Worm (Caenorhabditis elegans) whole organism, late embryonic: ENCODE data around the gene gcy-37.

Experiments used
- F13H6.1 ChIP-seq: sonication (generic microtip); optimal IDR thresholded peaks from 2 replicates; lab custom pipeline; 2016; ENCODE audit warnings: missing genetic modification characterization, missing compliant biosample characterization
- K02D7.2 ChIP-seq: sonication (generic microtip); optimal IDR thresholded peaks from 2 replicates; lab custom pipeline; 2017; ENCODE audit warnings: mild to moderate bottlenecking, missing genetic modification characterization, missing compliant biosample characterization
- Y22D7AL.16 ChIP-seq: sonication (generic microtip); optimal IDR thresholded peaks from 2 replicates; lab custom pipeline; 2016; ENCODE audit warnings: missing genetic modification characterization, missing compliant biosample characterization
- ahr-1 ChIP-seq: sonication (generic microtip); optimal IDR thresholded peaks from 2 replicates; lab custom pipeline; 2016; ENCODE audit warnings: missing genetic modification characterization, missing compliant biosample characterization
- ama-1 ChIP-seq: fragments of 150-350 bp; optimal IDR thresholded peaks from 2 replicates; lab custom pipeline; 2014
- ceh-18 ChIP-seq: sonication (generic microtip); optimal IDR thresholded peaks from 2 replicates; lab custom pipeline; 2016; ENCODE audit warnings: missing genetic modification characterization, missing compliant biosample characterization
- ceh-19 ChIP-seq: fragments of 200-800 bp; sonication (Bioruptor generic); optimal IDR thresholded peaks from 2 replicates; lab custom pipeline; 2018; ENCODE audit warnings: mild to moderate bottlenecking, missing genetic modification characterization, missing compliant biosample characterization
- ceh-2 ChIP-seq: sonication (generic microtip); optimal IDR thresholded peaks from 2 replicates; lab custom pipeline; 2016; ENCODE audit warnings: missing genotype, missing genetic modification characterization, missing compliant biosample characterization
- ceh-34 ChIP-seq: sonication (generic microtip); optimal IDR thresholded peaks from 2 replicates; lab custom pipeline; 2016; ENCODE audit warnings: mild to moderate bottlenecking, missing genetic modification characterization, missing compliant biosample characterization
- ceh-6 ChIP-seq: fragments of 200-800 bp; sonication (Bioruptor generic); optimal IDR thresholded peaks from 2 replicates; lab custom pipeline; 2018; ENCODE audit warnings: mild to moderate bottlenecking, missing genetic modification characterization, missing compliant biosample characterization
- dmd-4 ChIP-seq: sonication (generic microtip); optimal IDR thresholded peaks from 2 replicates; lab custom pipeline; 2016; ENCODE audit warnings: borderline replicate concordance, missing genetic modification characterization, missing compliant biosample characterization
- dve-1 ChIP-seq: sonication (generic microtip); optimal IDR thresholded peaks from 2 replicates; lab custom pipeline; 2017; ENCODE audit warnings: antibody characterized with exemption, mild to moderate bottlenecking, missing genetic modification characterization, missing compliant biosample characterization
- elt-2 ChIP-seq: sonication (generic microtip); optimal IDR thresholded peaks from 2 replicates; lab custom pipeline; 2016; ENCODE audit warnings: missing genetic modification reagents, missing genetic modification characterization, missing compliant biosample characterization
- elt-4 ChIP-seq: sonication (generic microtip); optimal IDR thresholded peaks from 2 replicates; lab custom pipeline; 2016; ENCODE audit warnings: missing genetic modification characterization, missing compliant biosample characterization
- fax-1 ChIP-seq: sonication (generic microtip); optimal IDR thresholded peaks from 2 replicates; lab custom pipeline; 2016; ENCODE audit warnings: missing genotype, missing genetic modification characterization, missing compliant biosample characterization
- fkh-10 ChIP-seq: fragments of 150-350 bp; optimal IDR thresholded peaks from 2 replicates; lab custom pipeline; 2014; ENCODE audit warnings: missing biosample characterization, missing genetic modification reagents, missing genetic modification characterization
- gmeb-2 ChIP-seq: sonication (generic microtip); optimal IDR thresholded peaks from 2 replicates; lab custom pipeline; 2016; ENCODE audit warnings: missing genetic modification characterization, inconsistent platforms, missing compliant biosample characterization
- hlh-13 ChIP-seq: fragments of 200-800 bp; sonication (Bioruptor generic); optimal IDR thresholded peaks from 2 replicates; lab custom pipeline; 2018; ENCODE audit warnings: mild to moderate bottlenecking, missing genetic modification characterization, missing compliant biosample characterization
- hlh-15 ChIP-seq: sonication (generic microtip); optimal IDR thresholded peaks from 2 replicates; lab custom pipeline; 2016; ENCODE audit warnings: missing genetic modification characterization, missing compliant biosample characterization
- hlh-30 ChIP-seq: sonication (generic microtip); optimal IDR thresholded peaks from 2 replicates; lab custom pipeline; 2017; ENCODE audit warnings: antibody characterized with exemption, missing genetic modification characterization, missing compliant biosample characterization; ENCODE audit not compliant: insufficient read depth
- hlh-8 ChIP-seq: sonication (generic microtip); optimal IDR thresholded peaks from 2 replicates; lab custom pipeline; 2016; ENCODE audit warnings: missing genotype, missing genetic modification characterization, missing compliant biosample characterization
- lim-6 ChIP-seq: sonication (generic microtip); optimal IDR thresholded peaks from 2 replicates; lab custom pipeline; 2016; ENCODE audit warnings: missing genetic modification characterization, missing compliant biosample characterization
- lin-11 ChIP-seq: fragments of 200-800 bp; sonication (Bioruptor generic); optimal IDR thresholded peaks from 2 replicates; lab custom pipeline; 2018; ENCODE audit warnings: mild to moderate bottlenecking, missing genetic modification characterization, missing compliant biosample characterization
- nfya-1 ChIP-seq: sonication (generic microtip); optimal IDR thresholded peaks from 2 replicates; lab custom pipeline; 2017; ENCODE audit warnings: missing genetic modification characterization, mild to moderate bottlenecking, missing compliant biosample characterization, antibody characterized with exemption, moderate library complexity
- nhr-11 ChIP-seq: fragments of 150-350 bp; optimal IDR thresholded peaks from 2 replicates; lab custom pipeline; 2014; ENCODE audit warnings: missing biosample characterization, missing genetic modification characterization
- nhr-232 ChIP-seq: sonication (generic microtip); optimal IDR thresholded peaks from 2 replicates; lab custom pipeline; 2016; ENCODE audit warnings: missing genetic modification characterization, missing compliant biosample characterization
- npax-4 ChIP-seq: sonication (generic microtip); optimal IDR thresholded peaks from 2 replicates; lab custom pipeline; 2016; ENCODE audit warnings: missing genetic modification characterization, missing compliant biosample characterization
- odd-2 ChIP-seq: sonication (generic microtip); optimal IDR thresholded peaks from 2 replicates; lab custom pipeline; 2017; ENCODE audit warnings: antibody characterized with exemption, mild to moderate bottlenecking, missing genetic modification characterization, missing compliant biosample characterization
- pha-4 ChIP-seq: fragments of 150-350 bp; optimal IDR thresholded peaks from 2 replicates; lab custom pipeline; 2018; ENCODE audit warnings: missing biosample characterization, missing genetic modification reagents, missing genetic modification characterization
- pqm-1 ChIP-seq: sonication (generic microtip); optimal IDR thresholded peaks from 2 replicates; lab custom pipeline; 2016; ENCODE audit warnings: missing genetic modification characterization, missing compliant biosample characterization
- ref-2 ChIP-seq: sonication (generic microtip); optimal IDR thresholded peaks from 2 replicates; lab custom pipeline; 2016; ENCODE audit warnings: missing genetic modification characterization, missing compliant biosample characterization
- sdc-2 ChIP-seq: sonication (generic microtip); optimal IDR thresholded peaks from 2 replicates; lab custom pipeline; 2016; ENCODE audit warnings: missing genotype, missing genetic modification characterization, missing compliant biosample characterization
- sox-2 ChIP-seq: fragments of 200-800 bp; sonication (Bioruptor generic); IDR thresholded peaks from 2 replicates; pipeline ENCODE4 v1.3.6; 2022; ENCODE audit warnings: missing genetic modification reagents, missing genetic modification characterization, missing compliant biosample characterization
- sox-4 ChIP-seq: sonication (generic microtip); optimal IDR thresholded peaks from 2 replicates; lab custom pipeline; 2017; ENCODE audit warnings: mild to moderate bottlenecking, missing genetic modification characterization, inconsistent platforms, missing compliant biosample characterization
- syd-9 ChIP-seq: sonication (generic microtip); optimal IDR thresholded peaks from 2 replicates; lab custom pipeline; 2016; ENCODE audit warnings: mild to moderate bottlenecking, missing genetic modification characterization, moderate library complexity, missing compliant biosample characterization
- tbx-2 ChIP-seq: sonication (generic microtip); optimal IDR thresholded peaks from 2 replicates; lab custom pipeline; 2016; ENCODE audit warnings: missing genetic modification characterization, missing compliant biosample characterization
- tbx-7 ChIP-seq: sonication (generic microtip); optimal IDR thresholded peaks from 2 replicates; lab custom pipeline; 2016; ENCODE audit warnings: missing genotype, missing genetic modification characterization, missing compliant biosample characterization
- ttx-3 ChIP-seq: sonication (generic microtip); optimal IDR thresholded peaks from 2 replicates; lab custom pipeline; 2016; ENCODE audit warnings: missing genetic modification reagents, missing genetic modification characterization, missing compliant biosample characterization
- unc-3 ChIP-seq, 2 experiments: fragments of 200-800 bp in 1 of 2; sonication (Bioruptor generic) in 1 of 2; sonication (generic microtip) in 1 of 2; conservative IDR thresholded peaks in 1 of 2; optimal IDR thresholded peaks in 1 of 2; 2 replicates each; pipeline versions ENCODE4 v1.3.6 to Lab custom; 2016 to 2022; ENCODE audit warnings: missing compliant biosample characterization in 2 of 2, missing genetic modification characterization in 2 of 2, missing genetic modification reagents in 1 of 2
- unc-42 ChIP-seq: sonication (generic microtip); optimal IDR thresholded peaks from 2 replicates; lab custom pipeline; 2016; ENCODE audit warnings: missing genotype, missing genetic modification characterization, missing compliant biosample characterization
- ztf-16 ChIP-seq: sonication (generic microtip); optimal IDR thresholded peaks from 2 replicates; lab custom pipeline; 2017; ENCODE audit warnings: missing genetic modification characterization, missing compliant biosample characterization

Gene gcy-37

ce11 chrIV:2113362-2114056 lies 45.5 kb downstream of the gcy-37 start, which contains the start of gene C23H5.8:
Gene C23H5.8, minus strand, starts transcription at chrIV:2113412.
- TF ChIP-seq elt-2 (tag; lab: Kevin White, UChicago) (peak; percentile 50), pqm-1 (tag; lab: Kevin White, UChicago) (no peak)

ce11 chrIV:2111300-2111874 lies 47.6 kb downstream of the gcy-37 start, which contains the start of gene che-6:
Gene che-6, minus strand, starts transcription at chrIV:2111408.
- TF ChIP-seq fax-1 (tag; lab: Kevin White, UChicago) (no peak), unc-3 (GFP tag; conservative IDR thresholded peaks at IDR 0.05; lab: Robert Waterston, UW) (no peak), unc-3 (tag; optimal IDR thresholded peaks at IDR 0.05; lab: Kevin White, UChicago) (no peak), K02D7.2 (tag; lab: Kevin White, UChicago) (no peak), fkh-10 (no peak), sox-4 (tag; lab: Kevin White, UChicago) (no peak), nhr-11 (no peak), ceh-34 (tag; lab: Kevin White, UChicago) (no peak), syd-9 (tag; lab: Kevin White, UChicago) (no peak), odd-2 (tag; lab: Kevin White, UChicago) (no peak), ceh-6 (GFP tag; lab: Kevin White, UChicago) (no peak), unc-42 (tag; lab: Kevin White, UChicago) (no peak), ceh-19 (GFP tag; lab: Kevin White, UChicago) (no peak), sdc-2 (no peak), lin-11 (tag; lab: Kevin White, UChicago) (no peak), ama-1 (lab: Kevin White, UChicago) (no peak), ceh-18 (tag; lab: Kevin White, UChicago) (no peak)

ce11 chrIV:2106708-2107107 lies 52.3 kb downstream of the gcy-37 start:
- TF ChIP-seq sox-2 (GFP tag; lab: Robert Waterston, UW) (no peak), dmd-4 (tag; lab: Kevin White, UChicago) (no peak), dve-1 (tag; lab: Kevin White, UChicago) (no peak), hlh-8 (no peak), nhr-232 (tag; lab: Kevin White, UChicago) (no peak), pha-4 (no peak), ref-2 (no peak), hlh-30 (tag; lab: Kevin White, UChicago) (no peak), lim-6 (tag; lab: Kevin White, UChicago) (no peak), ztf-16 (tag; lab: Kevin White, UChicago) (no peak), ahr-1 (tag; lab: Kevin White, UChicago) (no peak), ceh-2 (tag; lab: Kevin White, UChicago) (no peak)

- no peak for TF ChIP-seq Y22D7AL.16 (tag; lab: Kevin White, UChicago)
- TF ChIP-seq syd-9 (tag; lab: Kevin White, UChicago) = no peak
- no peak for TF ChIP-seq hlh-13
- TF ChIP-seq npax-4 (tag; lab: Kevin White, UChicago) = no peak
- no peak for TF ChIP-seq gmeb-2 (tag; lab: Kevin White, UChicago)
- no peak for TF ChIP-seq unc-42 (tag; lab: Kevin White, UChicago)
- no peak for TF ChIP-seq K02D7.2 (tag; lab: Kevin White, UChicago)
- TF ChIP-seq ttx-3 (tag; lab: Kevin White, UChicago) = no peak
- TF ChIP-seq pqm-1 (tag; lab: Kevin White, UChicago) = no peak
- TF ChIP-seq nfya-1 (tag; lab: Kevin White, UChicago) = no peak
- no peak for TF ChIP-seq hlh-15
- no peak for TF ChIP-seq lim-6 (tag; lab: Kevin White, UChicago)
- TF ChIP-seq odd-2 (tag; lab: Kevin White, UChicago) = no peak
- no peak for TF ChIP-seq sox-4 (tag; lab: Kevin White, UChicago)
- no peak for TF ChIP-seq ama-1 (lab: Kevin White, UChicago)
- TF ChIP-seq elt-4 = no peak
- no peak for TF ChIP-seq tbx-2 (tag; lab: Kevin White, UChicago)
- TF ChIP-seq F13H6.1 (tag; lab: Kevin White, UChicago) = no peak
- TF ChIP-seq hlh-8 = no peak
- no peak for TF ChIP-seq tbx-7 (tag; lab: Kevin White, UChicago)
- TF ChIP-seq, all 69 proteins: peak for 0
These were observed 56.2 kb downstream of the gcy-37 start, which contains the start of gene C23H5.15 for ce11 chrIV:2102793-2103192. Gene C23H5.15, minus strand, starts transcription at chrIV:2102893.
